Worm (Caenorhabditis elegans) whole organism, L2 larva: ENCODE data around the gene M05D6.8.
A peak's percentile ranks its signal among the peaks of the same experiment; 100 is the strongest.

ENCODE experiments used
- C34F6.9 ChIP-seq: fragments of 150-350 bp; optimal IDR thresholded peaks from 2 replicates; lab custom pipeline; 2014; ENCODE audit warnings: missing biosample characterization, missing genetic modification characterization
- F13H6.1 ChIP-seq: sonication (generic microtip); optimal IDR thresholded peaks from 2 replicates; lab custom pipeline; 2016; ENCODE audit warnings: missing genetic modification characterization, missing compliant biosample characterization
- Y55F3AM.14 ChIP-seq: fragments of 200-800 bp; sonication (Bioruptor generic); optimal IDR thresholded peaks from 2 replicates; lab custom pipeline; 2018; ENCODE audit warnings: mild to moderate bottlenecking, missing genetic modification characterization, missing compliant biosample characterization
- ZK546.5 ChIP-seq: sonication (generic microtip); optimal IDR thresholded peaks from 2 replicates; lab custom pipeline; 2017; ENCODE audit warnings: missing biosample characterization, missing genetic modification characterization
- alr-1 ChIP-seq: fragments of 150-350 bp; optimal IDR thresholded peaks from 2 replicates; lab custom pipeline; 2014; ENCODE audit warnings: missing biosample characterization, missing genetic modification characterization
- aly-2 ChIP-seq: fragments of 150-350 bp; optimal IDR thresholded peaks from 2 replicates; lab custom pipeline; 2014; ENCODE audit warnings: missing biosample characterization, missing genetic modification characterization
- ama-1 ChIP-seq: fragments of 150-350 bp; optimal IDR thresholded peaks from 2 replicates; lab custom pipeline; 2018; ENCODE audit warnings: inconsistent platforms
- blmp-1 ChIP-seq: sonication (generic microtip); optimal IDR thresholded peaks from 2 replicates; lab custom pipeline; 2017; ENCODE audit warnings: missing genetic modification characterization, mild to moderate bottlenecking, missing compliant biosample characterization, antibody characterized with exemption, moderate library complexity; ENCODE audit not compliant: insufficient read depth
- ceh-82 ChIP-seq: fragments of 150-350 bp; optimal IDR thresholded peaks from 2 replicates; lab custom pipeline; 2014; ENCODE audit warnings: missing biosample characterization, missing genetic modification characterization
- crh-2 ChIP-seq: sonication (generic microtip); optimal IDR thresholded peaks from 2 replicates; lab custom pipeline; 2017; ENCODE audit warnings: missing biosample characterization, missing genetic modification characterization
- egl-27 ChIP-seq: sonication (generic microtip); optimal IDR thresholded peaks from 3 replicates; lab custom pipeline; 2017; ENCODE audit warnings: missing biosample characterization, missing genetic modification reagents, missing genetic modification characterization
- elt-1 ChIP-seq: fragments of 150-350 bp; optimal IDR thresholded peaks from 2 replicates; lab custom pipeline; 2014; ENCODE audit warnings: missing biosample characterization, missing genetic modification characterization
- elt-3 ChIP-seq: sonication (generic microtip); optimal IDR thresholded peaks from 2 replicates; lab custom pipeline; 2017; ENCODE audit warnings: missing biosample characterization, missing genetic modification characterization
- fos-1 ChIP-seq: fragments of 150-350 bp; optimal IDR thresholded peaks from 2 replicates; lab custom pipeline; 2014; ENCODE audit warnings: missing biosample characterization, missing genetic modification characterization
- gmeb-1 ChIP-seq: fragments of 150-350 bp; optimal IDR thresholded peaks from 2 replicates; lab custom pipeline; 2014; ENCODE audit warnings: missing biosample characterization, missing genetic modification characterization
- lin-13 ChIP-seq: fragments of 150-350 bp; optimal IDR thresholded peaks from 2 replicates; lab custom pipeline; 2014; ENCODE audit warnings: missing biosample characterization, missing genetic modification reagents, missing genetic modification characterization
- lin-39 ChIP-seq: fragments of 150-350 bp; optimal IDR thresholded peaks from 2 replicates; lab custom pipeline; 2014; ENCODE audit warnings: missing biosample characterization, missing genetic modification reagents, missing genetic modification characterization
- lsy-2 ChIP-seq, 2 experiments: fragments of 150-350 bp in 1 of 2; sonication (generic microtip) in 1 of 2; optimal IDR thresholded peaks; 2 replicates each; lab custom pipeline; 2014 to 2017; ENCODE audit warnings: missing biosample characterization in 2 of 2, missing genetic modification characterization in 2 of 2
- mab-5 ChIP-seq: fragments of 150-350 bp; optimal IDR thresholded peaks from 2 replicates; lab custom pipeline; 2014; ENCODE audit warnings: missing biosample characterization, missing genetic modification characterization
- mbf-1 ChIP-seq: sonication (generic microtip); optimal IDR thresholded peaks from 2 replicates; lab custom pipeline; 2017; ENCODE audit warnings: missing biosample characterization, missing genetic modification characterization
- mdl-1 ChIP-seq, 2 experiments: fragments of 150-350 bp in 1 of 2; sonication (generic microtip) in 1 of 2; optimal IDR thresholded peaks; 2 replicates each; lab custom pipeline; 2017; ENCODE audit warnings: missing biosample characterization in 2 of 2, missing genetic modification characterization in 2 of 2
- nhr-10 ChIP-seq: sonication (generic microtip); optimal IDR thresholded peaks from 2 replicates; lab custom pipeline; 2017; ENCODE audit warnings: missing biosample characterization, missing genetic modification characterization
- nhr-11 ChIP-seq: fragments of 150-350 bp; optimal IDR thresholded peaks from 2 replicates; lab custom pipeline; 2014; ENCODE audit warnings: missing biosample characterization, missing genetic modification characterization
- nhr-129 ChIP-seq: fragments of 150-350 bp; optimal IDR thresholded peaks from 2 replicates; lab custom pipeline; 2014; ENCODE audit warnings: missing biosample characterization, missing genetic modification characterization
- nhr-21 ChIP-seq: fragments of 150-350 bp; optimal IDR thresholded peaks from 2 replicates; lab custom pipeline; 2014; ENCODE audit warnings: missing biosample characterization, missing genetic modification characterization
- nhr-23 ChIP-seq: fragments of 150-350 bp; optimal IDR thresholded peaks from 2 replicates; lab custom pipeline; 2014; ENCODE audit warnings: missing biosample characterization, missing genetic modification reagents, missing genetic modification characterization
- nhr-25 ChIP-seq: fragments of 150-350 bp; sonication (generic microtip); optimal IDR thresholded peaks from 3 replicates; lab custom pipeline; 2014; ENCODE audit warnings: missing biosample characterization, missing genetic modification characterization
- nhr-6 ChIP-seq: fragments of 150-350 bp; optimal IDR thresholded peaks from 2 replicates; lab custom pipeline; 2014; ENCODE audit warnings: missing biosample characterization, missing genetic modification characterization
- peb-1 ChIP-seq: fragments of 150-350 bp; optimal IDR thresholded peaks from 2 replicates; lab custom pipeline; 2014; ENCODE audit warnings: missing biosample characterization, missing genetic modification characterization
- sem-4 ChIP-seq: fragments of 150-350 bp; optimal IDR thresholded peaks from 2 replicates; lab custom pipeline; 2014; ENCODE audit warnings: missing biosample characterization, missing genetic modification reagents, missing genetic modification characterization
- skn-1 ChIP-seq: sonication (generic microtip); optimal IDR thresholded peaks from 2 replicates; lab custom pipeline; 2017; ENCODE audit warnings: missing biosample characterization, missing genetic modification characterization
- sma-3 ChIP-seq: sonication (generic microtip); optimal IDR thresholded peaks from 2 replicates; lab custom pipeline; 2016; ENCODE audit warnings: missing genetic modification reagents, missing genetic modification characterization, missing compliant biosample characterization
- sma-9 ChIP-seq, 2 experiments: fragments of 150-350 bp in 1 of 2; sonication (generic microtip) in 1 of 2; optimal IDR thresholded peaks; 2 replicates each; lab custom pipeline; 2014 to 2016; ENCODE audit warnings: missing genetic modification characterization in 2 of 2, mild to moderate bottlenecking in 1 of 2, missing biosample characterization in 1 of 2, missing compliant biosample characterization in 1 of 2, missing genetic modification reagents in 1 of 2, moderate library complexity in 1 of 2
- snpc-4 ChIP-seq: fragments of 150-350 bp; optimal IDR thresholded peaks from 2 replicates; lab custom pipeline; 2014; ENCODE audit warnings: missing biosample characterization, missing genetic modification characterization
- unc-39 ChIP-seq: fragments of 150-350 bp; optimal IDR thresholded peaks from 2 replicates; lab custom pipeline; 2014; ENCODE audit warnings: missing biosample characterization, missing genetic modification characterization
- unc-55 ChIP-seq: fragments of 150-350 bp; sonication (generic microtip); optimal IDR thresholded peaks from 3 replicates; lab custom pipeline; 2014; ENCODE audit warnings: missing biosample characterization, missing genetic modification reagents, missing genetic modification characterization
- unc-62 ChIP-seq: fragments of 150-350 bp; optimal IDR thresholded peaks from 2 replicates; lab custom pipeline; 2014; ENCODE audit warnings: missing biosample characterization, missing genetic modification reagents, missing genetic modification characterization
- ztf-1 ChIP-seq: fragments of 200-800 bp; sonication (Bioruptor generic); conservative IDR thresholded peaks from 2 replicates; pipeline ENCODE4 v1.3.6; 2022; ENCODE audit warnings: missing genetic modification characterization, missing compliant biosample characterization
- ztf-11 ChIP-seq: sonication (generic microtip); optimal IDR thresholded peaks from 2 replicates; lab custom pipeline; 2017; ENCODE audit warnings: missing biosample characterization, missing genetic modification characterization
- ztf-4 ChIP-seq: fragments of 150-350 bp; optimal IDR thresholded peaks from 2 replicates; lab custom pipeline; 2014; ENCODE audit warnings: missing biosample characterization, missing genetic modification characterization

Gene M05D6.8

DNA sequence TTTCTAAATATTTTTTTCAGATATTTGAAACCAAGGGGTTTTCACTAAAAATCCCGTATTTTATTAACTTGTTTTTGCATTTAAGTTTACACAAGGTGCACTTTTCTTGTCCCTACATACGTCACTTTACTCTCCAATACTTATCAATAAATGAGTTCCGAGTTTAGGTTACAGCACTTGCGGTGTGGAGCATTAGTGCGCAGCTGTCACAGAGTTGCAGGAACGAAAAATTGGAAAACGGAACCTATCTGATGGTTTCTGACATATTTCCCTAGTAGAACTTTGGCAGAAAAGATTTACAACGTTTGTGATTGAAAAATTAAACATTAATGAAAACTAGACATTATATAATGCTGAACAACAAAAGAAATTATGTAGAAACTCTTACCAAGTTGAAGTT, 27.1 kb upstream of the M05D6.8 start:
- TF ChIP-seq ztf-11 (tag; lab: Kevin White, UChicago) (no peak), F13H6.1 (tag; lab: Kevin White, UChicago) (no peak)

DNA sequence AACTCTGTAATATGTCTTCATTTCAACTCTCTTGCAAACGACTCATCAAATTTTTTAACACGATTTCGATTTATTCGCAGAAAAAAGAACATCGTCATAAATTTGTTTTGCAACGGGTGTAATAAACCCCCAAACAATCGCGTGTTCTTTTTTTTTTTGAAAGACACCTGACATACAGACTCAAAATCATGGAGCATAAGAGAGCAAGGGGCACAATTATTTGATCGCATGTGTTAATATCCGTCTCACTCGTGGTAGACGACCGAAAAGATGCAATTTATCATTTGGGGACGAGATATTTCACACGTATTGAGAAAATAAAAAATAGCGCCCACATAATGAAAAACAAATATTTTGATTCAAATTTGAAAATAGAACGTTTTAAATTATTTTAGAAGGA, 25.1 kb upstream of the M05D6.8 start:
- TF ChIP-seq unc-55 (GFP tag; lab: Kevin White, UChicago) = no peak
- no peak for TF ChIP-seq lin-39 (tag; lab: Kevin White, UChicago)
- TF ChIP-seq mbf-1 (tag; lab: Kevin White, UChicago) = no peak
- TF ChIP-seq Y55F3AM.14 (GFP tag; lab: Kevin White, UChicago) = no peak
- peak; percentile 17 for TF ChIP-seq sma-9 (GFP tag; optimal IDR thresholded peaks at IDR 0.05; lab: Kevin White, UChicago)
- no peak for TF ChIP-seq sma-9 (tag; optimal IDR thresholded peaks at IDR 0.05; lab: Kevin White, UChicago)
- no peak for TF ChIP-seq ztf-11 (tag; lab: Kevin White, UChicago)
- TF ChIP-seq nhr-129 (tag; lab: Kevin White, UChicago) = peak; percentile 20
- no peak for TF ChIP-seq nhr-6
- peak in 1 of 2 experiments; percentile 0 for TF ChIP-seq lsy-2 (tag; optimal IDR thresholded peaks at IDR 0.05; lab: Kevin White, UChicago)
- no peak for TF ChIP-seq ama-1 (lab: Kevin White, UChicago)
- no peak for TF ChIP-seq snpc-4 (tag; lab: Kevin White, UChicago)
- TF ChIP-seq nhr-10 (tag; lab: Kevin White, UChicago) = no peak
- no peak for TF ChIP-seq C34F6.9
- no peak for TF ChIP-seq F13H6.1 (tag; lab: Kevin White, UChicago)
- no peak for TF ChIP-seq skn-1 (tag; lab: Kevin White, UChicago)

DNA sequence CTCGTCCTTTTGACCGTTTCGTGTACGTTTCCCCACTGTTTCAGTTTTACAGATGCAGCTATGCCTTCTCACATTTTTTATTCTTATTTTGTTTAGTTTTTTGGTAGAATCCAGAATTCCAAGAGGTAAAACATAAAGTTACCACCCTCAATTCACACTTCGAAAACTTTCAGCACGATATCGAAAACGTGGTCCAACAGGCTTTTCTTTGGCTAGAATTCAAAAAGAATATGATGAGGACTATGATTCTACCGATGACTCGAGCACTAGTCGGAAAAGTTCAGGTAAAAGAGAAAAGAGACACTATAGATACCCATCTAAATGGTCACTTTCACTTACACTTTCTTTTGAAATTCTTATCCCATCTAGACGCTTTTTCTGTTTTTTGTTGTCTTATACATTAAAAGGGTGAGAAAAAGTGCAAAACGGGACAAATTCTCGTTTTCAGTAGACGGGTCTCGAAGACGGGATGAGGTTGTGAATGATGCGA, 23.2 kb upstream of the M05D6.8 start, which contains the start of gene M05D6.9:
Gene M05D6.9 (plus strand): TSS at position 51 of the 490 bp plus-strand sequence.
- TF ChIP-seq ama-1 (lab: Kevin White, UChicago) (no peak), mbf-1 (tag; lab: Kevin White, UChicago) (no peak), fos-1 (tag; lab: Kevin White, UChicago) (no peak), blmp-1 (tag; lab: Kevin White, UChicago) (peak; percentile 75)

DNA sequence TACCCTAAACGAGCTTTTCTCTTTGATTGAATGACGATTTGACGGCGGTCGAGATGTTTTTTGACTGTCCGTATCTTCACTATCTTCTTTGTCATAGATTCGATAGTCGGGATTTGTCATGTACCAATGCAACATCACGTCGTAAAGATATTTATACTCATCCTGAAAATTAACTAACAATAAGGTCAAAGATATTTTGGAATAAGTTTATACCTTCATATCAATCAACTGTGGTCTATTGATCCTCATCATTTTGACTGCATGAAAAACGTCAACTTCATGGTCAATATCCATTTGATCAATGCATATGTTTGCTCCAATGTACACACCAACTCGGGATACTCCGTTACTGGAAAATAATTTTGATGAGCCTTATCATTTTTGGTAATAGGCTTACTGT, 17.1 kb upstream of the M05D6.8 start:
- TF ChIP-seq nhr-6 = no peak
- TF ChIP-seq lin-39 (tag; lab: Kevin White, UChicago) = no peak
- TF ChIP-seq nhr-25 (tag; lab: Kevin White, UChicago) = no peak
- no peak for TF ChIP-seq snpc-4 (tag; lab: Kevin White, UChicago)
- TF ChIP-seq unc-39 (tag; lab: Kevin White, UChicago) = no peak
- no peak for TF ChIP-seq nhr-21
- no peak for TF ChIP-seq sma-3 (GFP tag; lab: Kevin White, UChicago)
- no peak for TF ChIP-seq ama-1 (lab: Kevin White, UChicago)
- TF ChIP-seq unc-62 (GFP tag; lab: Kevin White, UChicago) = no peak
- TF ChIP-seq ztf-11 (tag; lab: Kevin White, UChicago) = no peak
- no peak for TF ChIP-seq ztf-1
- no peak for TF ChIP-seq mdl-1 (tag; optimal IDR thresholded peaks at IDR 0.05; lab: Kevin White, UChicago)
- no peak for TF ChIP-seq lin-13 (GFP tag; lab: Kevin White, UChicago)
- TF ChIP-seq sem-4 (tag; lab: Kevin White, UChicago) = no peak
- no peak for TF ChIP-seq nhr-10 (tag; lab: Kevin White, UChicago)
- TF ChIP-seq aly-2 (tag; lab: Kevin White, UChicago) = no peak

DNA sequence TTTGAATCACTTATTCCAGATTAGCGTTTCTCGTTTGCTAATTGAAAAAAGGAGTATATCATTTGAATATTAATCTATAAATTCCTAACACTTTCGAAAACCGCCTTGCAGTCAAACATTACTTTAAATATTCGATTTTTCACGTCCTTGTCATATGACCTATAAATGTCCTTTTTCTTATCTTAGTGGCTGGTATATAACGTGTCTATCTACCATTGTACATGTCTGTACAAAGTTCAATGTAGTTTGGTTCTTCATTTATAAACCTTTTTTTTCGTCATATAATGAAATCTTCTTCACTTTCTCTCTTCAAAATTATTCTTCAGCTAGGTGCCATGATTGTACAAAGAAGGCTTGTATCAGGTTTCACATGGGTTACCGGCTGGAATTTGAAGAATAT, 14.6 kb upstream of the M05D6.8 start, which contains the start of gene gbh-2:
Gene gbh-2 (plus strand): TSS at position 277 of the 400 bp plus-strand sequence.
- no peak for TF ChIP-seq ztf-11 (tag; lab: Kevin White, UChicago)
- no peak for TF ChIP-seq elt-3
- no peak for TF ChIP-seq ztf-4 (tag; lab: Kevin White, UChicago)
- no peak for TF ChIP-seq nhr-23 (tag; lab: Kevin White, UChicago)
- TF ChIP-seq nhr-129 (tag; lab: Kevin White, UChicago) = peak; percentile 93
- TF ChIP-seq lsy-2 (tag; optimal IDR thresholded peaks at IDR 0.05; lab: Kevin White, UChicago) = peak in 1 of 2 experiments; percentile 3
- peak; percentile 19 for TF ChIP-seq F13H6.1 (tag; lab: Kevin White, UChicago)
- peak; percentile 86 for TF ChIP-seq crh-2 (tag; lab: Kevin White, UChicago)
- TF ChIP-seq nhr-21 = peak; percentile 80
- no peak for TF ChIP-seq mab-5
- no peak for TF ChIP-seq peb-1 (tag; lab: Kevin White, UChicago)
- TF ChIP-seq blmp-1 (tag; lab: Kevin White, UChicago) = peak; percentile 57
- TF ChIP-seq sma-3 (GFP tag; lab: Kevin White, UChicago) = peak; percentile 64
- no peak for TF ChIP-seq aly-2 (tag; lab: Kevin White, UChicago)
- no peak for TF ChIP-seq nhr-11
- TF ChIP-seq gmeb-1 (tag; lab: Kevin White, UChicago) = peak; percentile 48
- TF ChIP-seq ceh-82 (tag; lab: Kevin White, UChicago) = no peak
- TF ChIP-seq egl-27 (tag; lab: Kevin White, UChicago) = no peak
- TF ChIP-seq elt-1 = no peak
- no peak for TF ChIP-seq lin-39 (tag; lab: Kevin White, UChicago)
- no peak for TF ChIP-seq ZK546.5
- no peak for TF ChIP-seq Y55F3AM.14 (GFP tag; lab: Kevin White, UChicago)
- TF ChIP-seq fos-1 (tag; lab: Kevin White, UChicago) = peak; percentile 73
- no peak for TF ChIP-seq alr-1 (tag; lab: Kevin White, UChicago)
- TF ChIP-seq nhr-25 (tag; lab: Kevin White, UChicago) = peak; percentile 92
- TF ChIP-seq nhr-6 = peak; percentile 24
- TF ChIP-seq snpc-4 (tag; lab: Kevin White, UChicago) = no peak
- TF ChIP-seq C34F6.9 = no peak
- peak; percentile 89 for TF ChIP-seq sma-9 (GFP tag; optimal IDR thresholded peaks at IDR 0.05; lab: Kevin White, UChicago)
- TF ChIP-seq sma-9 (tag; optimal IDR thresholded peaks at IDR 0.05; lab: Kevin White, UChicago) = no peak
- TF ChIP-seq mbf-1 (tag; lab: Kevin White, UChicago) = no peak
